Fruit fly (Drosophila melanogaster) whole organism, embryonic: ENCODE results near the gene CG10660.

Source experiments
- Abd-B ChIP-seq: fragments of 200-800 bp; sonication (Bioruptor generic); optimal IDR thresholded peaks from 2 replicates; lab custom pipeline; 2018; ENCODE audit warnings: missing biosample characterization, mild to moderate bottlenecking, missing genetic modification characterization, moderate library complexity
- Atf-2 ChIP-seq: fragments of 200-800 bp; sonication (Bioruptor generic); optimal IDR thresholded peaks from 2 replicates; lab custom pipeline; 2016; ENCODE audit warnings: missing biosample characterization, missing genetic modification characterization
- CG10147 ChIP-seq: fragments of 200-800 bp; sonication (Bioruptor generic); optimal IDR thresholded peaks from 2 replicates; lab custom pipeline; 2019; ENCODE audit warnings: missing biosample characterization, mild to moderate bottlenecking, missing genetic modification characterization, moderate library complexity
- CG10209 ChIP-seq: fragments of 200-800 bp; sonication (Bioruptor generic); optimal IDR thresholded peaks from 3 replicates; lab custom pipeline; 2017; ENCODE audit warnings: missing biosample characterization, mild to moderate bottlenecking, missing genetic modification characterization, missing genetic modification reagents
- CG1024 ChIP-seq: fragments of 200-800 bp; sonication (Bioruptor generic); IDR thresholded peaks from 2 replicates; pipeline ENCODE4 v1.3.6; 2022; ENCODE audit warnings: missing biosample characterization, missing genetic modification characterization
- CG10321 ChIP-seq: fragments of 200-800 bp; sonication (Bioruptor generic); IDR thresholded peaks from 2 replicates; pipeline ENCODE4 v1.3.6; 2022; ENCODE audit warnings: missing biosample characterization, missing genetic modification characterization
- CG12104 ChIP-seq: fragments of 200-800 bp; sonication (Bioruptor generic); optimal IDR thresholded peaks from 3 replicates; lab custom pipeline; 2016; ENCODE audit warnings: missing biosample characterization, missing genetic modification characterization
- CG13296 ChIP-seq: fragments of 200-800 bp; sonication (Bioruptor generic); optimal IDR thresholded peaks from 3 replicates; lab custom pipeline; 2018; ENCODE audit warnings: missing biosample characterization, mild to moderate bottlenecking, missing genetic modification characterization
- CG13624 ChIP-seq: fragments of 200-800 bp; sonication (Bioruptor generic); optimal IDR thresholded peaks from 2 replicates; lab custom pipeline; 2016; ENCODE audit warnings: missing biosample characterization, missing genetic modification characterization
- CG1647 ChIP-seq: fragments of 200-800 bp; sonication (Bioruptor generic); optimal IDR thresholded peaks from 3 replicates; lab custom pipeline; 2016; ENCODE audit warnings: missing biosample characterization, missing genetic modification characterization
- CG16815 ChIP-seq: fragments of 200-800 bp; sonication (Bioruptor generic); optimal IDR thresholded peaks from 3 replicates; lab custom pipeline; 2017; ENCODE audit warnings: missing biosample characterization, mild to moderate bottlenecking, missing genetic modification characterization
- CG18764 ChIP-seq: fragments of 200-800 bp; sonication (Bioruptor generic); optimal IDR thresholded peaks from 3 replicates; lab custom pipeline; 2016; ENCODE audit warnings: missing biosample characterization, missing genetic modification characterization
- CG2116 ChIP-seq: fragments of 200-800 bp; sonication (Bioruptor generic); optimal IDR thresholded peaks from 3 replicates; lab custom pipeline; 2018; ENCODE audit warnings: missing biosample characterization, mild to moderate bottlenecking, missing genetic modification characterization
- CG2120 ChIP-seq: fragments of 200-800 bp; sonication (Bioruptor generic); optimal IDR thresholded peaks from 3 replicates; lab custom pipeline; 2016; ENCODE audit warnings: missing biosample characterization, missing genetic modification characterization
- CG2129 ChIP-seq: fragments of 200-800 bp; sonication (Bioruptor generic); IDR thresholded peaks from 2 replicates; pipeline ENCODE4 v1.3.6; 2022; ENCODE audit warnings: missing biosample characterization, missing genetic modification characterization; ENCODE audit not compliant: partially characterized antibody
- CG3065 ChIP-seq: fragments of 200-800 bp; sonication (Bioruptor generic); optimal IDR thresholded peaks from 2 replicates; lab custom pipeline; 2016; ENCODE audit warnings: missing biosample characterization, missing genetic modification characterization
- CG4282 ChIP-seq: fragments of 200-800 bp; sonication (Bioruptor generic); optimal IDR thresholded peaks from 2 replicates; lab custom pipeline; 2016; ENCODE audit warnings: missing biosample characterization, missing genetic modification characterization
- CG4328 ChIP-seq: fragments of 200-800 bp; sonication (Bioruptor generic); optimal IDR thresholded peaks from 3 replicates; lab custom pipeline; 2017; ENCODE audit warnings: missing biosample characterization, missing genetic modification reagents, missing genetic modification characterization
- CG4360 ChIP-seq: fragments of 200-800 bp; sonication (Bioruptor generic); IDR thresholded peaks from 2 replicates; pipeline ENCODE4 v1.3.6; 2022; ENCODE audit warnings: missing biosample characterization, missing genetic modification characterization
- CG6683 ChIP-seq: fragments of 200-800 bp; sonication (Bioruptor generic); optimal IDR thresholded peaks from 2 replicates; lab custom pipeline; 2017; ENCODE audit warnings: missing biosample characterization, mild to moderate bottlenecking, missing genetic modification characterization, missing genetic modification reagents
- CG6765 ChIP-seq: fragments of 200-800 bp; sonication (Bioruptor generic); optimal IDR thresholded peaks from 3 replicates; lab custom pipeline; 2017; ENCODE audit warnings: missing biosample characterization, mild to moderate bottlenecking, missing genetic modification characterization
- CG7786 ChIP-seq: fragments of 200-800 bp; sonication (Bioruptor generic); optimal IDR thresholded peaks from 2 replicates; lab custom pipeline; 2016; ENCODE audit warnings: missing biosample characterization, missing genetic modification characterization
- CG7987 ChIP-seq: fragments of 200-800 bp; sonication (Bioruptor generic); optimal IDR thresholded peaks from 2 replicates; lab custom pipeline; 2018; ENCODE audit warnings: missing biosample characterization, mild to moderate bottlenecking, missing genetic modification characterization, moderate library complexity
- CG8765 ChIP-seq: fragments of 200-800 bp; sonication (Bioruptor generic); IDR thresholded peaks from 2 replicates; pipeline ENCODE4 v1.3.6; 2022; ENCODE audit warnings: missing biosample characterization, missing genetic modification characterization
- CG9817 ChIP-seq: fragments of 200-800 bp; sonication (Bioruptor generic); optimal IDR thresholded peaks from 2 replicates; lab custom pipeline; 2018; ENCODE audit warnings: missing biosample characterization, mild to moderate bottlenecking, missing genetic modification characterization, moderate library complexity
- D19B ChIP-seq: fragments of 200-800 bp; sonication (Bioruptor generic); optimal IDR thresholded peaks from 2 replicates; lab custom pipeline; 2017; ENCODE audit warnings: missing biosample characterization, mild to moderate bottlenecking, missing genetic modification characterization
- Dip3 ChIP-seq: fragments of 200-800 bp; sonication (Bioruptor generic); optimal IDR thresholded peaks from 3 replicates; lab custom pipeline; 2016; ENCODE audit warnings: missing biosample characterization, missing genetic modification characterization
- Dref ChIP-seq: fragments of 200-800 bp; sonication (Bioruptor generic); IDR thresholded peaks from 2 replicates; pipeline ENCODE4 v1.3.6; 2022; ENCODE audit warnings: missing biosample characterization, missing genetic modification characterization
- HLH54F ChIP-seq: fragments of 200-800 bp; sonication (Bioruptor generic); optimal IDR thresholded peaks from 3 replicates; lab custom pipeline; 2016; ENCODE audit warnings: missing biosample characterization, missing genetic modification characterization
- HLHmδ ChIP-seq: fragments of 200-800 bp; sonication (Bioruptor generic); optimal IDR thresholded peaks from 2 replicates; lab custom pipeline; 2018; ENCODE audit warnings: missing biosample characterization, mild to moderate bottlenecking, missing genetic modification characterization, moderate library complexity
- Hand ChIP-seq: fragments of 200-800 bp; sonication (Bioruptor generic); optimal IDR thresholded peaks from 2 replicates; lab custom pipeline; 2017; ENCODE audit warnings: mild to moderate bottlenecking, missing biosample characterization, missing genetic modification reagents, missing genetic modification characterization
- MESR4 ChIP-seq: fragments of 200-800 bp; sonication (Bioruptor generic); optimal IDR thresholded peaks from 2 replicates; lab custom pipeline; 2018; ENCODE audit warnings: missing biosample characterization, mild to moderate bottlenecking, missing genetic modification characterization, moderate library complexity
- Mrtf ChIP-seq: fragments of 200-800 bp; sonication (Bioruptor generic); IDR thresholded peaks from 3 replicates; pipeline ENCODE4 v1.3.6; 2022; ENCODE audit warnings: missing biosample characterization, missing genetic modification characterization
- NK7.1 ChIP-seq: fragments of 200-800 bp; sonication (Bioruptor generic); optimal IDR thresholded peaks from 3 replicates; lab custom pipeline; 2016; ENCODE audit warnings: missing biosample characterization, missing genetic modification characterization
- NfI ChIP-seq: fragments of 200-800 bp; sonication (Bioruptor generic); optimal IDR thresholded peaks from 3 replicates; lab custom pipeline; 2018; ENCODE audit warnings: missing biosample characterization, mild to moderate bottlenecking, missing genetic modification characterization, moderate library complexity
- Rfx ChIP-seq: fragments of 200-800 bp; sonication (Bioruptor generic); IDR thresholded peaks from 2 replicates; pipeline ENCODE4 v1.3.6; 2022; ENCODE audit warnings: missing biosample characterization, missing genetic modification characterization
- Sin3A ChIP-seq: fragments of >200 bp; optimal IDR thresholded peaks from 2 replicates; lab custom pipeline; 2018
- Sry-δ ChIP-seq: fragments of 200-800 bp; sonication (Bioruptor generic); optimal IDR thresholded peaks from 2 replicates; lab custom pipeline; 2016; ENCODE audit warnings: missing biosample characterization, missing genetic modification characterization
- disco-r ChIP-seq: fragments of 200-800 bp; sonication (Bioruptor generic); optimal IDR thresholded peaks from 2 replicates; lab custom pipeline; 2016; ENCODE audit warnings: missing biosample characterization, missing genetic modification characterization
- en ChIP-seq: fragments of 200-800 bp; sonication (Bioruptor generic); optimal IDR thresholded peaks from 2 replicates; lab custom pipeline; 2016; ENCODE audit warnings: missing biosample characterization, missing genetic modification characterization
- gcm2 ChIP-seq: fragments of 200-800 bp; sonication (Bioruptor generic); optimal IDR thresholded peaks from 2 replicates; lab custom pipeline; 2016; ENCODE audit warnings: missing biosample characterization, missing genetic modification characterization
- ind ChIP-seq: fragments of 200-800 bp; sonication (Bioruptor generic); optimal IDR thresholded peaks from 3 replicates; lab custom pipeline; 2016; ENCODE audit warnings: missing biosample characterization, missing genetic modification characterization
- odd ChIP-seq: fragments of 200-800 bp; sonication (Bioruptor generic); optimal IDR thresholded peaks from 2 replicates; lab custom pipeline; 2017; ENCODE audit warnings: missing biosample characterization, mild to moderate bottlenecking, missing genetic modification characterization
- pho ChIP-seq: fragments of 200-800 bp; sonication (Bioruptor generic); optimal IDR thresholded peaks from 2 replicates; lab custom pipeline; 2016; ENCODE audit warnings: missing biosample characterization, missing genetic modification characterization
- run ChIP-seq: fragments of 200-800 bp; sonication (Bioruptor generic); optimal IDR thresholded peaks from 3 replicates; lab custom pipeline; 2018; ENCODE audit warnings: missing biosample characterization, mild to moderate bottlenecking, missing genetic modification characterization
- sd ChIP-seq: fragments of 200-800 bp; sonication (Bioruptor generic); optimal IDR thresholded peaks from 3 replicates; lab custom pipeline; 2018; ENCODE audit warnings: missing biosample characterization, mild to moderate bottlenecking, missing genetic modification characterization, moderate library complexity
- seq ChIP-seq: fragments of 200-800 bp; sonication (Bioruptor generic); IDR thresholded peaks from 2 replicates; pipeline ENCODE4 v1.3.6; 2022; ENCODE audit warnings: missing biosample characterization, missing genetic modification characterization
- sisA ChIP-seq: fragments of 200-800 bp; sonication (Bioruptor generic); IDR thresholded peaks from 2 replicates; pipeline ENCODE4 v1.3.6; 2022; ENCODE audit warnings: missing biosample characterization, missing genetic modification characterization
- stwl ChIP-seq: fragments of 200-800 bp; sonication (Bioruptor generic); optimal IDR thresholded peaks from 3 replicates; lab custom pipeline; 2018; ENCODE audit warnings: missing biosample characterization, mild to moderate bottlenecking, missing genetic modification characterization, moderate library complexity
- ttk ChIP-seq: fragments of 200-800 bp; sonication (Bioruptor generic); IDR thresholded peaks from 2 replicates; pipeline ENCODE4 v2.1.2; 2022; ENCODE audit warnings: missing biosample characterization, missing genetic modification characterization
- tup ChIP-seq: fragments of 200-800 bp; sonication (Bioruptor generic); optimal IDR thresholded peaks from 2 replicates; lab custom pipeline; 2016; ENCODE audit warnings: missing biosample characterization, mild to moderate bottlenecking, missing genetic modification characterization, moderate library complexity

Gene CG10660

DNA sequence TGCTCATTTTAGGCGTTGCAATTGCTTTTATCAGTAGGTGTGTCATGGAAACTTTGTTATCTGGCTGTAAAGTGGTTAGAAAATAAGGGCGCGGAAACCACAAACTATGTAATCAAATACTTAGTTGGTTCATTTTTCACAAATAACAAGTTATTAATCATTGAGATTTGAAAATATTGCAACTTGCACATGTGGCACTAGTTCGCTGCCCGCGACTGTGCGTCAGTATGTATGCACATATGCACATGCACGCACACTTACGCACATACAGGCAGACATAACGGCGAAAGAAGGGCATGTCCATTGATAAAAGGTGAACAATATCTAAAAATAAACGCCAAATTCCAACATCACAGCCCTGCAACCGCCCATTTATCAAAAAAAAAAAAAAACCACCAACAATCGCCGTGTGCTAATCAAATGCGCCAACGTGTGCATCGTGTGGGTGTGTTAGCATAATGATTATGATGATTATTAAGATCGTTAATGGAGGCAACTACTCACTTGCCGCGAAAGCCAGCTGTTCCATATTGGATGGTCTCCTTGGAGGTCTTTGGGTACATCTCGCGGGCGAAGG lies 39.0 kb upstream of the CG10660 start (continued):
- TF ChIP-seq CG10147 (GFP tag; lab: Kevin White, UChicago) (no peak), gcm2 (GFP tag; lab: Kevin White, UChicago) (no peak), CG18764 (GFP tag; lab: Kevin White, UChicago) (no peak), Rfx (GFP tag; lab: Robert Waterston, UW) (0 out of 2 replicates have a peak, but pooled peaks have one; percentile 24), CG4282 (no peak), ttk (GFP tag; lab: Robert Waterston, UW) (peak; percentile 50; the same call in 1 of the 2 replicates), Hand (GFP tag; lab: Kevin White, UChicago) (peak; percentile 4), Atf-2 (GFP tag; lab: Kevin White, UChicago) (peak; percentile 13), HLHmδ (GFP tag; lab: Kevin White, UChicago) (no peak), Sry-δ (GFP tag; lab: Kevin White, UChicago) (no peak), run (tag; lab: Kevin White, UChicago) (peak; percentile 55), CG7987 (GFP tag; lab: Kevin White, UChicago) (no peak), CG9817 (no peak), seq (no peak), CG2116 (GFP tag; lab: Kevin White, UChicago) (no peak), Dref (no peak), Sin3A (lab: Kevin White, UChicago) (no peak), tup (GFP tag; lab: Kevin White, UChicago) (no peak), CG8765 (GFP tag; lab: Robert Waterston, UW) (no peak; the same call in 1 of the 2 replicates), disco-r (GFP tag; lab: Kevin White, UChicago) (no peak), CG13624 (no peak), Abd-B (GFP tag; lab: Kevin White, UChicago) (no peak), stwl (tag; lab: Kevin White, UChicago) (no peak), sd (no peak), CG4360 (0 out of 2 replicates have a peak, but pooled peaks have one; percentile 35), pho (no peak), CG10321 (GFP tag; lab: Robert Waterston, UW) (0 out of 2 replicates have a peak, but pooled peaks have one; percentile 11), CG12104 (peak; percentile 17), CG6765 (no peak), CG4328 (no peak), CG16815 (no peak), CG6683 (GFP tag; lab: Kevin White, UChicago) (peak; percentile 12), CG1024 (GFP tag; lab: Robert Waterston, UW) (peak; percentile 58; the same call in 1 of the 2 replicates), Dip3 (GFP tag; lab: Kevin White, UChicago) (peak; percentile 16), NK7.1 (no peak), sisA (GFP tag; lab: Robert Waterston, UW) (peak; percentile 61), CG3065 (GFP tag; lab: Kevin White, UChicago) (no peak), HLH54F (GFP tag; lab: Kevin White, UChicago) (no peak), CG2120 (GFP tag; lab: Kevin White, UChicago) (peak; percentile 24), MESR4 (GFP tag; lab: Kevin White, UChicago) (peak; percentile 31), CG7786 (GFP tag; lab: Kevin White, UChicago) (peak; percentile 2), CG10209 (GFP tag; lab: Kevin White, UChicago) (no peak), CG1647 (GFP tag; lab: Kevin White, UChicago) (no peak), NfI (peak; percentile 38), D19B (GFP tag; lab: Kevin White, UChicago) (no peak), CG2129 (no peak), en (GFP tag; lab: Kevin White, UChicago) (peak; percentile 41), Mrtf (GFP tag; lab: Robert Waterston, UW) (no peak), CG13296 (peak; percentile 1), ind (peak; percentile 39), odd (GFP tag; lab: Kevin White, UChicago) (no peak)
